Worm (Caenorhabditis elegans) whole organism, mixed stage, embryonic: ENCODE results near the gene C48B4.3.

Experiments
- M03D4.4 ChIP-seq: sonication (generic microtip); optimal IDR thresholded peaks from 2 replicates; lab custom pipeline; 2017; ENCODE audit warnings: mild to moderate bottlenecking, missing genetic modification characterization, missing compliant biosample characterization
- bed-3 ChIP-seq: fragments of 200-800 bp; sonication (Bioruptor generic); optimal IDR thresholded peaks from 3 replicates; lab custom pipeline; 2018; ENCODE audit warnings: mild to moderate bottlenecking, missing genetic modification characterization, moderate library complexity, missing compliant biosample characterization
- blmp-1 ChIP-seq: fragments of 150-350 bp; optimal IDR thresholded peaks from 2 replicates; lab custom pipeline; 2014; ENCODE audit warnings: missing biosample characterization, missing genetic modification characterization
- ceh-39 ChIP-seq: fragments of 150-350 bp; optimal IDR thresholded peaks from 2 replicates; lab custom pipeline; 2014; ENCODE audit warnings: missing biosample characterization, missing genetic modification characterization
- ceh-43 ChIP-seq: fragments of 200-800 bp; sonication (Bioruptor generic); optimal IDR thresholded peaks from 2 replicates; lab custom pipeline; 2018; ENCODE audit warnings: mild to moderate bottlenecking, missing genetic modification characterization, moderate library complexity, missing compliant biosample characterization
- ceh-83 ChIP-seq: fragments of 200-800 bp; sonication (Bioruptor generic); optimal IDR thresholded peaks from 2 replicates; lab custom pipeline; 2018; ENCODE audit warnings: mild to moderate bottlenecking, missing genetic modification characterization, missing compliant biosample characterization
- ces-1 ChIP-seq: fragments of 150-350 bp; optimal IDR thresholded peaks from 2 replicates; lab custom pipeline; 2014; ENCODE audit warnings: missing biosample characterization, missing genetic modification reagents, missing genetic modification characterization
- drap-1 ChIP-seq: fragments of 200-800 bp; sonication (Bioruptor generic); optimal IDR thresholded peaks from 3 replicates; lab custom pipeline; 2018; ENCODE audit warnings: mild to moderate bottlenecking, missing genetic modification characterization, missing compliant biosample characterization
- elt-1 ChIP-seq: sonication (generic microtip); optimal IDR thresholded peaks from 2 replicates; lab custom pipeline; 2017; ENCODE audit warnings: missing genetic modification characterization, mild to moderate bottlenecking, missing compliant biosample characterization, antibody characterized with exemption, moderate library complexity, borderline replicate concordance; ENCODE audit not compliant: insufficient read depth
- flh-1 ChIP-seq: fragments of 200-800 bp; sonication (Bioruptor generic); optimal IDR thresholded peaks from 2 replicates; lab custom pipeline; 2018; ENCODE audit warnings: mild to moderate bottlenecking, missing genetic modification characterization, moderate library complexity, missing compliant biosample characterization
- hlh-1 ChIP-seq: fragments of 150-350 bp; optimal IDR thresholded peaks from 2 replicates; lab custom pipeline; 2014; ENCODE audit warnings: missing biosample characterization, missing genetic modification reagents, missing genetic modification characterization
- lin-13 ChIP-seq: fragments of 150-350 bp; optimal IDR thresholded peaks from 2 replicates; lab custom pipeline; 2014; ENCODE audit warnings: missing biosample characterization, missing genetic modification characterization
- lsy-2 ChIP-seq: fragments of 150-350 bp; optimal IDR thresholded peaks from 2 replicates; lab custom pipeline; 2014; ENCODE audit warnings: missing biosample characterization, missing genetic modification characterization
- mab-5 ChIP-seq: fragments of 150-350 bp; optimal IDR thresholded peaks from 2 replicates; lab custom pipeline; 2014; ENCODE audit warnings: missing biosample characterization, missing genetic modification characterization
- mep-1 ChIP-seq: fragments of 150-350 bp; optimal IDR thresholded peaks from 2 replicates; lab custom pipeline; 2017; ENCODE audit warnings: missing biosample characterization, missing genetic modification reagents, missing genetic modification characterization, inconsistent platforms
- mls-2 ChIP-seq: sonication (generic microtip); optimal IDR thresholded peaks from 2 replicates; lab custom pipeline; 2016; ENCODE audit warnings: mild to moderate bottlenecking, missing genetic modification characterization, moderate library complexity, missing compliant biosample characterization
- nhr-12 ChIP-seq: fragments of 150-350 bp; optimal IDR thresholded peaks from 2 replicates; lab custom pipeline; 2014; ENCODE audit warnings: missing biosample characterization, missing genetic modification characterization
- nhr-2 ChIP-seq: fragments of 150-350 bp; optimal IDR thresholded peaks from 2 replicates; lab custom pipeline; 2014; ENCODE audit warnings: missing biosample characterization, missing genetic modification characterization
- nhr-28 ChIP-seq: fragments of 150-350 bp; optimal IDR thresholded peaks from 2 replicates; lab custom pipeline; 2014; ENCODE audit warnings: missing biosample characterization, missing genetic modification characterization
- nhr-76 ChIP-seq: sonication (generic microtip); optimal IDR thresholded peaks from 2 replicates; lab custom pipeline; 2017; ENCODE audit warnings: missing biosample characterization, missing genetic modification characterization
- snpc-4 ChIP-seq: fragments of 150-350 bp; optimal IDR thresholded peaks from 2 replicates; lab custom pipeline; 2014; ENCODE audit warnings: missing biosample characterization, missing genetic modification characterization
- sptf-1 ChIP-seq: sonication (generic microtip); optimal IDR thresholded peaks from 2 replicates; lab custom pipeline; 2017; ENCODE audit warnings: mild to moderate bottlenecking, missing genetic modification characterization, moderate library complexity, missing compliant biosample characterization
- tbx-8 ChIP-seq: fragments of 200-800 bp; sonication (Bioruptor generic); optimal IDR thresholded peaks from 2 replicates; lab custom pipeline; 2018; ENCODE audit warnings: mild to moderate bottlenecking, missing genetic modification characterization, moderate library complexity, missing compliant biosample characterization
- unc-120 ChIP-seq: sonication (generic microtip); optimal IDR thresholded peaks from 2 replicates; lab custom pipeline; 2017; ENCODE audit warnings: missing genetic modification characterization, missing compliant biosample characterization; ENCODE audit not compliant: poor library complexity, severe bottlenecking
- unc-62 ChIP-seq: fragments of 150-350 bp; optimal IDR thresholded peaks from 2 replicates; lab custom pipeline; 2014; ENCODE audit warnings: missing biosample characterization, missing genetic modification reagents, missing genetic modification characterization

Gene C48B4.3

ce11 chrIII:9542280-9542679 is 39.9 kb downstream of the C48B4.3 start, which contains the start of gene mut-7:
Gene mut-7 (minus strand): TSS chrIII:9542380.
- TF ChIP-seq nhr-2 (tag; lab: Kevin White, UChicago): no peak
- TF ChIP-seq M03D4.4 (tag; lab: Kevin White, UChicago): no peak
- TF ChIP-seq elt-1: no peak
- no peak for TF ChIP-seq lin-13 (tag; lab: Kevin White, UChicago)
- no peak for TF ChIP-seq nhr-76 (tag; lab: Kevin White, UChicago)
- no peak for TF ChIP-seq mab-5 (tag; lab: Kevin White, UChicago)
- no peak for TF ChIP-seq nhr-12 (tag; lab: Kevin White, UChicago)
- TF ChIP-seq nhr-28 (tag; lab: Kevin White, UChicago): no peak
- TF ChIP-seq ceh-43 (GFP tag; lab: Kevin White, UChicago): no peak
- TF ChIP-seq unc-62 (GFP tag; lab: Kevin White, UChicago): no peak
- no peak for TF ChIP-seq bed-3 (GFP tag; lab: Kevin White, UChicago)
- no peak for TF ChIP-seq snpc-4 (tag; lab: Kevin White, UChicago)
- no peak for TF ChIP-seq sptf-1 (tag; lab: Kevin White, UChicago)
- TF ChIP-seq lsy-2 (tag; lab: Kevin White, UChicago): no peak
- TF ChIP-seq unc-120 (tag; lab: Kevin White, UChicago): no peak

ce11 chrIII:9538655-9539155 is 43.5 kb downstream of the C48B4.3 start, which contains the start of gene ZK1098.3:
Gene ZK1098.3 (minus strand): TSS chrIII:9538705.
- no peak for TF ChIP-seq tbx-8 (GFP tag; lab: Kevin White, UChicago)
- no peak for TF ChIP-seq elt-1
- peak; percentile 73 for TF ChIP-seq ceh-39
- TF ChIP-seq drap-1 (GFP tag; lab: Kevin White, UChicago): no peak
- TF ChIP-seq mep-1: no peak
- peak; percentile 65 for TF ChIP-seq ces-1
- no peak for TF ChIP-seq hlh-1 (tag; lab: Kevin White, UChicago)
- no peak for TF ChIP-seq flh-1
- no peak for TF ChIP-seq mls-2 (tag; lab: Kevin White, UChicago)
- no peak for TF ChIP-seq M03D4.4 (tag; lab: Kevin White, UChicago)
- no peak for TF ChIP-seq ceh-83 (GFP tag; lab: Kevin White, UChicago)
- TF ChIP-seq bed-3 (GFP tag; lab: Kevin White, UChicago): no peak
- no peak for TF ChIP-seq blmp-1
- TF ChIP-seq, all 35 proteins: peak for 2
